Fruit fly (Drosophila melanogaster) whole organism, wandering third instar larva: ENCODE measurements around the gene Dsp1.

Source experiments
- Abd-B ChIP-seq: fragments of >200 bp; optimal IDR thresholded peaks from 2 replicates; lab custom pipeline; 2017; ENCODE audit warnings: missing biosample characterization, missing genetic modification characterization
- CG32264 ChIP-seq: fragments of 200-800 bp; sonication (Bioruptor generic); optimal IDR thresholded peaks from 2 replicates; lab custom pipeline; 2016; ENCODE audit warnings: missing biosample characterization, missing genetic modification characterization
- CG9705 ChIP-seq: fragments of 200-800 bp; sonication (Bioruptor generic); optimal IDR thresholded peaks from 2 replicates; lab custom pipeline; 2018; ENCODE audit warnings: missing biosample characterization, mild to moderate bottlenecking, missing genetic modification characterization
- CrebA ChIP-seq: fragments of 200-800 bp; sonication (Bioruptor generic); optimal IDR thresholded peaks from 2 replicates; lab custom pipeline; 2016; ENCODE audit warnings: missing biosample characterization, mild to moderate bottlenecking, missing genetic modification characterization, borderline replicate concordance
- Dfd ChIP-seq: fragments of >200 bp; optimal IDR thresholded peaks from 2 replicates; lab custom pipeline; 2017; ENCODE audit warnings: missing biosample characterization, missing genetic modification characterization
- Dif ChIP-seq: fragments of 200-275, 200-300 bp; sonication (Bioruptor generic); optimal IDR thresholded peaks from 2 replicates; lab custom pipeline; 2018; ENCODE audit warnings: missing biosample characterization, missing genetic modification characterization; ENCODE audit not compliant: partially characterized antibody
- GATAd ChIP-seq: sonication (Bioruptor generic); optimal IDR thresholded peaks from 2 replicates; lab custom pipeline; 2016; ENCODE audit warnings: missing biosample characterization, missing genetic modification characterization
- HLH106 ChIP-seq: fragments of 200-800 bp; optimal IDR thresholded peaks from 3 replicates; lab custom pipeline; 2019; ENCODE audit warnings: missing biosample characterization, mild to moderate bottlenecking, missing genetic modification characterization, moderate library complexity
- Hnf4 ChIP-seq: fragments of 200-800 bp; sonication (Bioruptor generic); optimal IDR thresholded peaks from 2 replicates; lab custom pipeline; 2016; ENCODE audit warnings: missing biosample characterization, mild to moderate bottlenecking, missing genetic modification characterization
- Hr78 ChIP-seq: fragments of >200 bp; optimal IDR thresholded peaks from 2 replicates; lab custom pipeline; 2017; ENCODE audit warnings: missing biosample characterization, missing genetic modification characterization
- Hr83 ChIP-seq: fragments of 200-300 bp; sonication (Bioruptor generic); optimal IDR thresholded peaks from 2 replicates; lab custom pipeline; 2016; ENCODE audit warnings: missing biosample characterization, mild to moderate bottlenecking, missing genetic modification characterization, moderate library complexity; ENCODE audit not compliant: poor library complexity, severe bottlenecking
- Jra ChIP-seq: sonication (Bioruptor generic); optimal IDR thresholded peaks from 2 replicates; lab custom pipeline; 2016; ENCODE audit warnings: missing biosample characterization, missing genetic modification characterization
- Mio ChIP-seq: sonication (Bioruptor generic); optimal IDR thresholded peaks from 2 replicates; lab custom pipeline; 2016; ENCODE audit warnings: missing biosample characterization, missing genetic modification characterization
- Myc ChIP-seq: fragments of >200 bp; optimal IDR thresholded peaks from 2 replicates; lab custom pipeline; 2017
- N ChIP-seq: fragments of >200 bp; optimal IDR thresholded peaks from 2 replicates; lab custom pipeline; 2018; ENCODE audit warnings: missing biosample characterization, missing external identifiers, missing genetic modification characterization
- OdsH ChIP-seq: fragments of 200-800 bp; sonication (Bioruptor generic); optimal IDR thresholded peaks from 2 replicates; lab custom pipeline; 2016; ENCODE audit warnings: missing biosample characterization, mild to moderate bottlenecking, missing genetic modification characterization
- Rel ChIP-seq, 2 experiments: fragments of 200-800 bp; sonication (Bioruptor generic) in 1 of 2; optimal IDR thresholded peaks; 2 replicates in 1 of 2; 3 replicates in 1 of 2; lab custom pipeline; 2016 to 2019; ENCODE audit warnings: mild to moderate bottlenecking in 2 of 2, missing biosample characterization in 2 of 2, missing genetic modification characterization in 2 of 2, moderate library complexity in 1 of 2
- Sp1 ChIP-seq: fragments of 200-800 bp; sonication (Bioruptor generic); optimal IDR thresholded peaks from 3 replicates; lab custom pipeline; 2019; ENCODE audit warnings: missing biosample characterization, mild to moderate bottlenecking, missing genetic modification characterization, moderate library complexity
- Vsx2 ChIP-seq: fragments of 200-300, 225-300 bp; sonication (Bioruptor generic); optimal IDR thresholded peaks from 2 replicates; lab custom pipeline; 2018; ENCODE audit warnings: missing biosample characterization, missing genetic modification characterization; ENCODE audit not compliant: partially characterized antibody
- br ChIP-seq: fragments of 200-800 bp; sonication (Bioruptor generic); optimal IDR thresholded peaks from 2 replicates; lab custom pipeline; 2016; ENCODE audit warnings: missing biosample characterization, missing genetic modification characterization
- brk ChIP-seq: fragments of 200-800 bp; sonication (Bioruptor generic); optimal IDR thresholded peaks from 2 replicates; lab custom pipeline; 2016; ENCODE audit warnings: missing biosample characterization, mild to moderate bottlenecking, missing genetic modification characterization
- dl ChIP-seq, 2 experiments: fragments of 175-275, 200-275 bp in 1 of 2; fragments of 200-275 bp in 1 of 2; sonication (Bioruptor generic); optimal IDR thresholded peaks; lab custom pipeline; 2018; ENCODE audit warnings: mild to moderate bottlenecking in 2 of 2, missing biosample characterization in 2 of 2, missing genetic modification characterization in 2 of 2, moderate library complexity in 2 of 2; ENCODE audit not compliant: partially characterized antibody in 2 of 2, insufficient read depth in 1 of 2
- dmrt93B ChIP-seq: fragments of 200-800 bp; sonication (Bioruptor generic); optimal IDR thresholded peaks from 2 replicates; lab custom pipeline; 2018; ENCODE audit warnings: missing biosample characterization, mild to moderate bottlenecking, missing genetic modification characterization
- dsf ChIP-seq: sonication (Bioruptor generic); optimal IDR thresholded peaks from 2 replicates; lab custom pipeline; 2016; ENCODE audit warnings: missing biosample characterization, missing genetic modification characterization, borderline replicate concordance
- ey ChIP-seq: fragments of 200-800 bp; sonication (Bioruptor generic); optimal IDR thresholded peaks from 2 replicates; lab custom pipeline; 2016; ENCODE audit warnings: missing biosample characterization, missing genetic modification characterization
- foxo ChIP-seq, 2 experiments: fragments of 200-800 bp; sonication (Bioruptor generic); optimal IDR thresholded peaks; 2 replicates in 1 of 2; 3 replicates in 1 of 2; lab custom pipeline; 2016 to 2017; ENCODE audit warnings: missing biosample characterization in 2 of 2, missing genetic modification characterization in 2 of 2
- fru ChIP-seq: fragments of 200-800 bp; sonication (Bioruptor generic); optimal IDR thresholded peaks from 3 replicates; lab custom pipeline; 2016; ENCODE audit warnings: missing biosample characterization, mild to moderate bottlenecking, missing genetic modification characterization
- h ChIP-seq: fragments of 200-800 bp; sonication (Bioruptor generic); optimal IDR thresholded peaks from 3 replicates; lab custom pipeline; 2016; ENCODE audit warnings: missing biosample characterization, mild to moderate bottlenecking, missing genetic modification characterization
- jim ChIP-seq: fragments of 175-275, 200-325 bp; sonication (Bioruptor generic); optimal IDR thresholded peaks from 2 replicates; lab custom pipeline; 2016; ENCODE audit warnings: missing biosample characterization, mild to moderate bottlenecking, missing genetic modification characterization
- lola ChIP-seq: fragments of >200 bp; optimal IDR thresholded peaks from 2 replicates; lab custom pipeline; 2017; ENCODE audit warnings: missing biosample characterization, missing genetic modification characterization
- pan ChIP-seq: fragments of >200 bp; optimal IDR thresholded peaks from 2 replicates; lab custom pipeline; 2017
- psq ChIP-seq: fragments of 200-800 bp; sonication (Bioruptor generic); optimal IDR thresholded peaks from 3 replicates; lab custom pipeline; 2017; ENCODE audit warnings: missing biosample characterization, mild to moderate bottlenecking, missing genetic modification characterization, moderate library complexity
- rgr ChIP-seq: fragments of 200-800 bp; sonication (Bioruptor generic); optimal IDR thresholded peaks from 3 replicates; lab custom pipeline; 2016; ENCODE audit warnings: missing biosample characterization, mild to moderate bottlenecking, missing genetic modification characterization
- sage ChIP-seq: fragments of 200-800 bp; sonication (Bioruptor generic); optimal IDR thresholded peaks from 2 replicates; lab custom pipeline; 2016; ENCODE audit warnings: missing biosample characterization, mild to moderate bottlenecking, missing genetic modification characterization
- sv ChIP-seq: fragments of 200-800 bp; sonication (Bioruptor generic); optimal IDR thresholded peaks from 3 replicates; lab custom pipeline; 2016; ENCODE audit warnings: missing biosample characterization, missing genetic modification characterization
- tai ChIP-seq: sonication (Bioruptor generic); optimal IDR thresholded peaks from 2 replicates; lab custom pipeline; 2016; ENCODE audit warnings: missing biosample characterization, missing genetic modification characterization
- usp ChIP-seq: fragments of >200 bp; optimal IDR thresholded peaks from 2 replicates; lab custom pipeline; 2017; ENCODE audit warnings: missing biosample characterization, missing genetic modification characterization
- woc ChIP-seq: sonication (Bioruptor generic); optimal IDR thresholded peaks from 2 replicates; lab custom pipeline; 2016; ENCODE audit warnings: missing biosample characterization, mild to moderate bottlenecking, missing genetic modification characterization

Dsp1 gene

dm6 chrX:16288999-16289398 lies 44.4 kb upstream of the Dsp1 start:
- TF ChIP-seq usp (GFP tag; lab: Kevin White, UChicago) = no peak
- no peak for TF ChIP-seq ey
- TF ChIP-seq Dfd = no peak
- no peak for TF ChIP-seq OdsH
- TF ChIP-seq tai = no peak
- TF ChIP-seq sage (GFP tag; lab: Kevin White, UChicago) = no peak
- no peak for TF ChIP-seq rgr (GFP tag; lab: Kevin White, UChicago)
- TF ChIP-seq dmrt93B (GFP tag; lab: Kevin White, UChicago) = no peak
- TF ChIP-seq Abd-B (GFP tag; lab: Kevin White, UChicago) = no peak
- no peak for TF ChIP-seq Sp1 (GFP tag; lab: Kevin White, UChicago)
- TF ChIP-seq CG32264 (GFP tag; lab: Kevin White, UChicago) = no peak
- no peak for TF ChIP-seq GATAd (GFP tag; lab: Kevin White, UChicago)
- no peak for TF ChIP-seq fru (GFP tag; lab: Kevin White, UChicago)
- TF ChIP-seq Dif (GFP tag; lab: Kevin White, UChicago) = no peak
- no peak for TF ChIP-seq pan (lab: Kevin White, UChicago)
- TF ChIP-seq Myc (lab: Kevin White, UChicago) = no peak
- no peak for TF ChIP-seq Hnf4 (GFP tag; lab: Kevin White, UChicago)

- TF ChIP-seq Rel (GFP tag; optimal IDR thresholded peaks at IDR 0.05; lab: Kevin White, UChicago) (no peak), Rel (tag; optimal IDR thresholded peaks at IDR 0.05; lab: Kevin White, UChicago) (peak; percentile 56), dl (GFP tag; optimal IDR thresholded peaks at IDR 0.05; lab: Kevin White, UChicago; ENCODE audit: insufficient read depth in 1 of 2, partially characterized antibody in 2 of 2) (no peak)
- TF ChIP-seq, all 38 proteins: peak for 1
Observed at dm6 chrX:16292646-16293045, 40.8 kb upstream of the Dsp1 start.

- no peak for TF ChIP-seq sage (GFP tag; lab: Kevin White, UChicago)
- no peak for TF ChIP-seq tai
- no peak for TF ChIP-seq usp (GFP tag; lab: Kevin White, UChicago)
- TF ChIP-seq N (GFP tag; lab: Kevin White, UChicago) = no peak
- TF ChIP-seq Hr78 (GFP tag; lab: Kevin White, UChicago) = no peak
- peak; percentile 66 for TF ChIP-seq h
- TF ChIP-seq Jra = peak; percentile 79
- peak; percentile 41 for TF ChIP-seq br (GFP tag; lab: Kevin White, UChicago)
- TF ChIP-seq Hr83 (GFP tag; lab: Kevin White, UChicago) = peak; percentile 93
- peak; percentile 29 for TF ChIP-seq ey
- TF ChIP-seq foxo (GFP tag; optimal IDR thresholded peaks at IDR 0.05; lab: Kevin White, UChicago) = peak in 1 of 2 experiments; percentile 76
- TF ChIP-seq Dfd = no peak
- TF ChIP-seq Vsx2 (GFP tag; lab: Kevin White, UChicago) = no peak
- TF ChIP-seq dl (GFP tag; optimal IDR thresholded peaks at IDR 0.05; lab: Kevin White, UChicago; ENCODE audit: insufficient read depth in 1 of 2, partially characterized antibody in 2 of 2) = no peak
- TF ChIP-seq brk = no peak
- TF ChIP-seq Abd-B (GFP tag; lab: Kevin White, UChicago) = no peak
- TF ChIP-seq dsf = peak; percentile 27
- no peak for TF ChIP-seq dmrt93B (GFP tag; lab: Kevin White, UChicago)
- peak; percentile 36 for TF ChIP-seq GATAd (GFP tag; lab: Kevin White, UChicago)
- TF ChIP-seq woc (GFP tag; lab: Kevin White, UChicago) = no peak
- no peak for TF ChIP-seq sv (GFP tag; lab: Kevin White, UChicago)
- no peak for TF ChIP-seq pan (lab: Kevin White, UChicago)
- peak; percentile 4 for TF ChIP-seq OdsH
- TF ChIP-seq rgr (GFP tag; lab: Kevin White, UChicago) = peak; percentile 57
- no peak for TF ChIP-seq Mio
- peak; percentile 41 for TF ChIP-seq Sp1 (GFP tag; lab: Kevin White, UChicago)
- no peak for TF ChIP-seq Dif (GFP tag; lab: Kevin White, UChicago)
- TF ChIP-seq fru (GFP tag; lab: Kevin White, UChicago) = no peak
- peak; percentile 44 for TF ChIP-seq lola (GFP tag; lab: Kevin White, UChicago)
- peak; percentile 33 for TF ChIP-seq psq (GFP tag; lab: Kevin White, UChicago)
- peak; percentile 45 for TF ChIP-seq HLH106
- peak; percentile 17 for TF ChIP-seq jim (GFP tag; lab: Kevin White, UChicago)
- TF ChIP-seq Rel (GFP tag; optimal IDR thresholded peaks at IDR 0.05; lab: Kevin White, UChicago) = no peak
- peak; percentile 42 for TF ChIP-seq Rel (tag; optimal IDR thresholded peaks at IDR 0.05; lab: Kevin White, UChicago)
- TF ChIP-seq Myc (lab: Kevin White, UChicago) = peak; percentile 25
- TF ChIP-seq Hnf4 (GFP tag; lab: Kevin White, UChicago) = peak; percentile 79
- TF ChIP-seq CG32264 (GFP tag; lab: Kevin White, UChicago) = peak; percentile 0
- TF ChIP-seq CG9705 (GFP tag; lab: Kevin White, UChicago) = peak; percentile 36
- TF ChIP-seq CrebA (GFP tag; lab: Kevin White, UChicago) = no peak
- TF ChIP-seq, all 38 proteins: peak for 20
Observed at dm6 chrX:16296423-16297292, 36.8 kb upstream of the Dsp1 start, which contains the start of gene CG3632. Gene CG3632 (plus strand): TSS chrX:16296671.
